Worm (Caenorhabditis elegans) whole organism, L3 larva: ENCODE data around the gene vglu-2.

ENCODE experiments used
- R02D3.7 ChIP-seq: fragments of 150-350 bp; optimal IDR thresholded peaks from 2 replicates; lab custom pipeline; 2014; ENCODE audit warnings: missing biosample characterization, missing genetic modification characterization
- ZK546.5 ChIP-seq: sonication (generic microtip); optimal IDR thresholded peaks from 2 replicates; lab custom pipeline; 2017; ENCODE audit warnings: missing biosample characterization, missing genetic modification characterization
- aly-2 ChIP-seq: fragments of 150-350 bp; optimal IDR thresholded peaks from 2 replicates; lab custom pipeline; 2014; ENCODE audit warnings: missing biosample characterization, missing genetic modification characterization
- ama-1 ChIP-seq: fragments of 150-350 bp; optimal IDR thresholded peaks from 2 replicates; lab custom pipeline; 2018
- ceh-28 ChIP-seq: fragments of 150-350 bp; optimal IDR thresholded peaks from 2 replicates; lab custom pipeline; 2014; ENCODE audit warnings: missing biosample characterization, missing genetic modification reagents, missing genetic modification characterization
- ceh-82 ChIP-seq: fragments of 150-350 bp; optimal IDR thresholded peaks from 2 replicates; lab custom pipeline; 2014; ENCODE audit warnings: missing biosample characterization, missing genetic modification characterization
- ceh-9 ChIP-seq: sonication (generic microtip); optimal IDR thresholded peaks from 2 replicates; lab custom pipeline; 2018; ENCODE audit warnings: missing biosample characterization, missing genetic modification characterization
- daf-12 ChIP-seq: fragments of 150-350 bp; optimal IDR thresholded peaks from 2 replicates; lab custom pipeline; 2014; ENCODE audit warnings: missing biosample characterization, missing genetic modification reagents, missing genetic modification characterization
- egl-5 ChIP-seq: fragments of 150-350 bp; optimal IDR thresholded peaks from 2 replicates; lab custom pipeline; 2017; ENCODE audit warnings: missing biosample characterization, missing genetic modification reagents, missing genetic modification characterization, inconsistent platforms
- elt-1 ChIP-seq: fragments of 150-350 bp; optimal IDR thresholded peaks from 2 replicates; lab custom pipeline; 2014; ENCODE audit warnings: missing biosample characterization, missing genetic modification characterization
- elt-2 ChIP-seq: sonication (generic microtip); optimal IDR thresholded peaks from 2 replicates; lab custom pipeline; 2016; ENCODE audit warnings: missing genetic modification reagents, mild to moderate bottlenecking, missing genetic modification characterization, missing compliant biosample characterization
- elt-3 ChIP-seq, 3 experiments: fragments of 150-350 bp in 1 of 3; sonication (generic microtip) in 2 of 3; optimal IDR thresholded peaks; 2 replicates in 2 of 3; 4 replicates in 1 of 3; lab custom pipeline; 2014 to 2017; ENCODE audit warnings: missing biosample characterization in 3 of 3, missing genetic modification characterization in 3 of 3
- fkh-10 ChIP-seq: sonication (generic microtip); optimal IDR thresholded peaks from 2 replicates; lab custom pipeline; 2017; ENCODE audit warnings: missing biosample characterization, missing genetic modification reagents, missing genetic modification characterization
- fos-1 ChIP-seq: fragments of 150-350 bp; optimal IDR thresholded peaks from 2 replicates; lab custom pipeline; 2014; ENCODE audit warnings: missing biosample characterization, missing genetic modification characterization
- hmg-11 ChIP-seq: sonication (generic microtip); optimal IDR thresholded peaks from 2 replicates; lab custom pipeline; 2016; ENCODE audit warnings: missing genetic modification characterization, missing compliant biosample characterization
- lin-15B ChIP-seq: fragments of 150-350 bp; optimal IDR thresholded peaks from 2 replicates; lab custom pipeline; 2014; ENCODE audit warnings: missing biosample characterization, missing genetic modification characterization
- lin-39 ChIP-seq: fragments of 150-350 bp; optimal IDR thresholded peaks from 2 replicates; lab custom pipeline; 2018; ENCODE audit warnings: missing biosample characterization, missing genetic modification reagents, missing genetic modification characterization
- lsy-12 ChIP-seq: sonication (generic microtip); optimal IDR thresholded peaks from 2 replicates; lab custom pipeline; 2016; ENCODE audit warnings: mild to moderate bottlenecking, missing genetic modification characterization, missing compliant biosample characterization
- mdl-1 ChIP-seq: fragments of 150-350 bp; optimal IDR thresholded peaks from 2 replicates; lab custom pipeline; 2014; ENCODE audit warnings: missing biosample characterization, missing genetic modification characterization
- mml-1 ChIP-seq: fragments of 150-350 bp; sonication (generic microtip); optimal IDR thresholded peaks from 3 replicates; lab custom pipeline; 2014; ENCODE audit warnings: missing biosample characterization, missing genetic modification characterization
- nfya-1 ChIP-seq: sonication (generic microtip); optimal IDR thresholded peaks from 2 replicates; lab custom pipeline; 2017; ENCODE audit warnings: missing genetic modification characterization, mild to moderate bottlenecking, missing compliant biosample characterization, antibody characterized with exemption, moderate library complexity; ENCODE audit not compliant: insufficient read depth
- nhr-11 ChIP-seq: fragments of 150-350 bp; optimal IDR thresholded peaks from 2 replicates; lab custom pipeline; 2014; ENCODE audit warnings: missing biosample characterization, missing genetic modification characterization
- nhr-23 ChIP-seq: fragments of 150-350 bp; optimal IDR thresholded peaks from 2 replicates; lab custom pipeline; 2014; ENCODE audit warnings: missing biosample characterization, missing genetic modification reagents, missing genetic modification characterization
- nhr-237 ChIP-seq: fragments of 150-350 bp; optimal IDR thresholded peaks from 2 replicates; lab custom pipeline; 2014; ENCODE audit warnings: missing biosample characterization, missing genetic modification characterization
- nhr-25 ChIP-seq: sonication (generic microtip); optimal IDR thresholded peaks from 2 replicates; lab custom pipeline; 2017; ENCODE audit warnings: missing biosample characterization, missing genetic modification characterization
- nhr-28 ChIP-seq: fragments of 150-350 bp; optimal IDR thresholded peaks from 2 replicates; lab custom pipeline; 2014; ENCODE audit warnings: missing biosample characterization, missing genetic modification characterization
- nhr-43 ChIP-seq: sonication (generic microtip); optimal IDR thresholded peaks from 2 replicates; lab custom pipeline; 2016; ENCODE audit warnings: mild to moderate bottlenecking, missing genetic modification characterization, missing compliant biosample characterization; ENCODE audit not compliant: poor library complexity, severe bottlenecking
- nhr-67 ChIP-seq: fragments of 150-350 bp; optimal IDR thresholded peaks from 2 replicates; lab custom pipeline; 2014; ENCODE audit warnings: missing biosample characterization, missing genetic modification characterization
- nhr-76 ChIP-seq: fragments of 150-350 bp; sonication (generic microtip); optimal IDR thresholded peaks from 5 replicates; lab custom pipeline; 2014; ENCODE audit warnings: missing biosample characterization, missing genetic modification characterization
- nhr-77 ChIP-seq: fragments of 150-350 bp; optimal IDR thresholded peaks from 2 replicates; lab custom pipeline; 2014; ENCODE audit warnings: missing biosample characterization, missing genetic modification characterization
- pha-4 ChIP-seq: fragments of 150-350 bp; optimal IDR thresholded peaks from 2 replicates; lab custom pipeline; 2014; ENCODE audit warnings: missing biosample characterization, missing genetic modification reagents, missing genetic modification characterization
- pqm-1 ChIP-seq: fragments of 150-350 bp; optimal IDR thresholded peaks from 2 replicates; lab custom pipeline; 2017; ENCODE audit warnings: missing biosample characterization, missing genetic modification characterization, inconsistent platforms
- sea-2 ChIP-seq: fragments of 150-350 bp; sonication (generic microtip); optimal IDR thresholded peaks from 4 replicates; lab custom pipeline; 2014; ENCODE audit warnings: missing biosample characterization, missing genetic modification reagents, missing genetic modification characterization
- skn-1 ChIP-seq: fragments of 150-350 bp; optimal IDR thresholded peaks from 2 replicates; lab custom pipeline; 2014; ENCODE audit warnings: missing biosample characterization, missing genetic modification characterization
- snpc-4 ChIP-seq: fragments of 150-350 bp; optimal IDR thresholded peaks from 2 replicates; lab custom pipeline; 2014; ENCODE audit warnings: missing biosample characterization, missing genetic modification characterization
- tbx-2 ChIP-seq: sonication (generic microtip); optimal IDR thresholded peaks from 2 replicates; lab custom pipeline; 2016; ENCODE audit warnings: mild to moderate bottlenecking, missing genetic modification characterization, missing compliant biosample characterization
- unc-39 ChIP-seq: sonication (generic microtip); optimal IDR thresholded peaks from 4 replicates; lab custom pipeline; 2017; ENCODE audit warnings: missing biosample characterization, missing genetic modification characterization
- unc-62 ChIP-seq: fragments of 150-350 bp; sonication (generic microtip); optimal IDR thresholded peaks from 4 replicates; lab custom pipeline; 2014; ENCODE audit warnings: missing biosample characterization, missing genetic modification reagents, missing genetic modification characterization
- zag-1 ChIP-seq: fragments of 150-350 bp; optimal IDR thresholded peaks from 2 replicates; lab custom pipeline; 2014; ENCODE audit warnings: missing biosample characterization, missing genetic modification characterization
- ztf-11 ChIP-seq: fragments of 150-350 bp; optimal IDR thresholded peaks from 2 replicates; lab custom pipeline; 2014; ENCODE audit warnings: missing biosample characterization, missing genetic modification characterization

The vglu-2 gene

DNA sequence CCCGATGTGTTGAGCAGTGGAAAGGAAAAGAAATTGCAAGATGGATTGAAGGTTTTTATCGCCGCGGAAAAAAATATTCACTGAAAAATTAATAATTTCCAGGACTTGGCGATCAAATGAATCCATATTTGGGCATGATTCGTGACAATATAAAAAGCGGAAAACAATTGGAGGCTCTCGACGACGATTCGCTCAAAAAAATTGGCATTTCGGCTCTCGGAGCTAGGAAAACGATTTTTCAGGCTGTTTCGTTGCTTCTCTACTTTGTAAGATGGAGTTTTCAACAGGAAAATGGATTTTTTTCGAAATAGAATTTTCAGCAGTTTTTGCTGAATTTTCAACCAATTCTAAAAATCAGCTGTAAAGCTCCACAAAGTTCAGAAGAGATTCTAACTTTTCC is 23.1 kb upstream of the vglu-2 start:
- no peak for TF ChIP-seq skn-1
- TF ChIP-seq sea-2, result no peak
- TF ChIP-seq elt-2, result no peak
- no peak for TF ChIP-seq ceh-82 (tag; lab: Kevin White, UChicago)
- TF ChIP-seq lin-15B (tag; lab: Kevin White, UChicago), result no peak
- TF ChIP-seq ceh-28 (tag; lab: Kevin White, UChicago), result no peak
- TF ChIP-seq lsy-12 (tag; lab: Kevin White, UChicago), result no peak
- TF ChIP-seq, all 47 proteins: peak for 0

DNA sequence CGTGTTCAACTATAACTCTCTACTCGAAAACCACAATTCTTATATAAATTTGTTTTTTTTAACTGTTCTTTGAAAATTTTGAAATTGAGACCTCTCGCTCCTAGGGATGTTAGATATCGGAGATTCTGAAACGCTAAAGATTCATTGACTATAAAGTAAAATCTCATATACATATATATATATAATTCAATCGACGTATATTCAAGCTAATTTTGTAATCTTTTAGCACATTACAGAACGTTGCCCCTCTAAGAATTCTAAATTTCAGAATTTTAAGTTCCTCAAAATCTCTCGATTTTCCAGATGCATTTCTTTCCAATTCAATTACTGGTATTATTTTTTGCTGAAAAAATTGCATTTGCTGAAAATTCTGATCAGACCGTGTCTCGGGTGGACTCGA is 16.1 kb upstream of the vglu-2 start, which contains the start of gene pad-2:
TSS of gene pad-2 (plus strand) at position 301 of the 400 bp plus-strand sequence.
- no peak for TF ChIP-seq daf-12
- no peak for TF ChIP-seq nhr-11
- TF ChIP-seq ceh-9 (tag; lab: Kevin White, UChicago), result no peak
- no peak for TF ChIP-seq elt-2
- TF ChIP-seq nhr-28 (tag; lab: Kevin White, UChicago), result no peak
- no peak for TF ChIP-seq ztf-11 (tag; lab: Kevin White, UChicago)
- no peak for TF ChIP-seq ZK546.5 (tag; lab: Kevin White, UChicago)
- TF ChIP-seq lin-15B (tag; lab: Kevin White, UChicago), result no peak
- TF ChIP-seq elt-3 (tag; optimal IDR thresholded peaks at IDR 0.05; lab: Kevin White, UChicago), result no peak
- no peak for TF ChIP-seq R02D3.7 (tag; lab: Kevin White, UChicago)
- TF ChIP-seq nhr-43 (tag; lab: Kevin White, UChicago), result no peak
- TF ChIP-seq mml-1, result no peak
- TF ChIP-seq ceh-82 (tag; lab: Kevin White, UChicago), result no peak
- TF ChIP-seq egl-5 (tag; lab: Kevin White, UChicago), result no peak
- no peak for TF ChIP-seq lsy-12 (tag; lab: Kevin White, UChicago)
- TF ChIP-seq nhr-23 (tag; lab: Kevin White, UChicago), result no peak
- TF ChIP-seq nhr-67 (tag; lab: Kevin White, UChicago), result no peak
- TF ChIP-seq skn-1, result no peak

DNA sequence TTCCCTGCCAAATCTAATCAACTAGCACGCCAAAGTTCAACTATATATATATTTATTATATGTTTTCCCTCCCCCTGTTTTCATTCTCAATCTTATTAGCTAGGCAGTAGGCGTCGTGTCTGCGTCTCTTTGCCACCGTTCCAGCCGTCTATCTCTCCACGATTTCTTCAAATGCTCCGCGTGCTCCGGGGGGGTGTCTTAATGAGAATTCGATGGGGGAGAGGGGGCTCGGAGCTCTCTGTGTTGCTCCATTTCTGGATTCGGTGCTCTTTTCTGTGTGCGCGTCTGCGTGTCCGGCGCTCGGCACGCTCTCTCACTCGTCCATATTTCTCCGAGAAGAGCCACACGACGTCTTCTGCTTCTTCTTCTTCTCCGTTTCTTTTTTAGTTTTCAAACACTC is 10.7 kb upstream of the vglu-2 start:
- TF ChIP-seq lin-39 (peak; percentile 94), nfya-1 (tag; lab: Kevin White, UChicago) (peak; percentile 74), fkh-10 (GFP tag; lab: Kevin White, UChicago) (peak; percentile 87), hmg-11 (tag; lab: Kevin White, UChicago) (peak; percentile 73), zag-1 (tag; lab: Kevin White, UChicago) (no peak), unc-62 (GFP tag; lab: Kevin White, UChicago) (no peak), ceh-82 (tag; lab: Kevin White, UChicago) (no peak), snpc-4 (tag; lab: Kevin White, UChicago) (peak; percentile 11), sea-2 (peak; percentile 8), lin-15B (tag; lab: Kevin White, UChicago) (peak; percentile 52), nhr-77 (tag; lab: Kevin White, UChicago) (no peak), ceh-28 (tag; lab: Kevin White, UChicago) (peak; percentile 31), mdl-1 (peak; percentile 12), nhr-43 (tag; lab: Kevin White, UChicago) (no peak), elt-1 (tag; lab: Kevin White, UChicago) (peak; percentile 13), tbx-2 (tag; lab: Kevin White, UChicago) (peak; percentile 8)

ce11 chrIII:10285623-10286022 is 9.3 kb upstream of the vglu-2 start, which contains the start of gene K10G9.2:
Gene K10G9.2 (plus strand): TSS chrIII:10285923.
- no peak for TF ChIP-seq unc-39
- TF ChIP-seq elt-1 (tag; lab: Kevin White, UChicago), result no peak
- no peak for TF ChIP-seq ama-1
- no peak for TF ChIP-seq nhr-76 (tag; lab: Kevin White, UChicago)
- TF ChIP-seq nhr-25 (tag; lab: Kevin White, UChicago), result no peak
- TF ChIP-seq lsy-12 (tag; lab: Kevin White, UChicago), result no peak
- TF ChIP-seq pha-4, result no peak
- no peak for TF ChIP-seq nhr-77 (tag; lab: Kevin White, UChicago)
- TF ChIP-seq pqm-1, result no peak
- no peak for TF ChIP-seq aly-2 (tag; lab: Kevin White, UChicago)
- TF ChIP-seq elt-3 (tag; optimal IDR thresholded peaks at IDR 0.05; lab: Kevin White, UChicago), result no peak
- TF ChIP-seq mml-1, result no peak
- no peak for TF ChIP-seq ztf-11 (tag; lab: Kevin White, UChicago)
- TF ChIP-seq mdl-1, result no peak
- TF ChIP-seq fos-1 (tag; lab: Kevin White, UChicago), result no peak
- no peak for TF ChIP-seq egl-5 (tag; lab: Kevin White, UChicago)
- TF ChIP-seq nhr-237 (tag; lab: Kevin White, UChicago), result no peak
- no peak for TF ChIP-seq lin-39
- no peak for TF ChIP-seq ceh-9 (tag; lab: Kevin White, UChicago)
- no peak for TF ChIP-seq sea-2
- TF ChIP-seq, all 47 proteins: peak for 0
